Worm (Caenorhabditis elegans): ENCODE results near the gene chil-15.

- TF ChIP-seq unc-86 (tag; optimal IDR thresholded peaks at IDR 0.05) (no peak), lin-39 (tag; optimal IDR thresholded peaks at IDR 0.05) (no peak), ztf-4 (tag; optimal IDR thresholded peaks at IDR 0.05) (no peak), ama-1 (optimal IDR thresholded peaks at IDR 0.05) (no peak)
Observed at ce11 chrII:9403846-9404245, 39.6 kb downstream of the chil-15 start, which contains the start of gene Y51B9A.5.
